Fruit fly (Drosophila melanogaster): ENCODE measurements around the gene Msh6.

- TF ChIP-seq CG8301 (tag; optimal IDR thresholded peaks at IDR 0.05) (peak; percentile 67), CG12605 (GFP tag; IDR thresholded peaks at IDR 0.05) (no peak), CG14655 (GFP tag; optimal IDR thresholded peaks at IDR 0.05) (peak; percentile 79), CG4496 (GFP tag; IDR thresholded peaks at IDR 0.05) (no peak), Pif1B (GFP tag; optimal IDR thresholded peaks at IDR 0.05) (peak; percentile 36), CG8159 (tag; optimal IDR thresholded peaks at IDR 0.05) (peak; percentile 14), CG17806 (tag; optimal IDR thresholded peaks at IDR 0.05) (peak; percentile 24), Pif1A (GFP tag; optimal IDR thresholded peaks at IDR 0.05) (peak; percentile 48), CG10348 (GFP tag; IDR thresholded peaks at IDR 0.05) (no peak), EcR (GFP tag; optimal IDR thresholded peaks at IDR 0.05) (no peak), Ets98B (GFP tag; IDR thresholded peaks at IDR 0.05) (no peak), D1 (tag; optimal IDR thresholded peaks at IDR 0.05) (peak; percentile 51), CG34367 (tag; optimal IDR thresholded peaks at IDR 0.05) (no peak)
These were observed 29.4 kb upstream of the Msh6 start for dm6 chr3L:15187782-15188181.

Measured in whole organism, pupa.